Worm (Caenorhabditis elegans) whole organism, L4/young adult: ENCODE data around the gene Y53C12A.7.

ENCODE experiments used
- W03F9.2 ChIP-seq: fragments of 150-350 bp; optimal IDR thresholded peaks from 2 replicates; lab custom pipeline; 2014; ENCODE audit warnings: missing biosample characterization, missing genetic modification characterization
- him-1 ChIP-seq: sonication (generic microtip); optimal IDR thresholded peaks from 2 replicates; lab custom pipeline; 2016; ENCODE audit warnings: missing genotype, missing genetic modification reagents, missing genetic modification characterization, missing compliant biosample characterization

ce11 chrII:9684175-9684574, 16.2 kb upstream of the Y53C12A.7 start:
- no peak for TF ChIP-seq him-1 (tag; lab: Kevin White, UChicago)
- no peak for TF ChIP-seq W03F9.2 (tag; lab: Kevin White, UChicago)
